Worm (Caenorhabditis elegans) whole organism, mixed stage, embryonic: ENCODE measurements around the gene T24A6.7.

Experiments used
- M03D4.4 ChIP-seq: sonication (generic microtip); optimal IDR thresholded peaks from 2 replicates; lab custom pipeline; 2017; ENCODE audit warnings: mild to moderate bottlenecking, missing genetic modification characterization, missing compliant biosample characterization
- bed-3 ChIP-seq: fragments of 200-800 bp; sonication (Bioruptor generic); optimal IDR thresholded peaks from 3 replicates; lab custom pipeline; 2018; ENCODE audit warnings: mild to moderate bottlenecking, missing genetic modification characterization, moderate library complexity, missing compliant biosample characterization
- ceh-39 ChIP-seq: fragments of 150-350 bp; optimal IDR thresholded peaks from 2 replicates; lab custom pipeline; 2014; ENCODE audit warnings: missing biosample characterization, missing genetic modification characterization
- ceh-43 ChIP-seq: fragments of 200-800 bp; sonication (Bioruptor generic); optimal IDR thresholded peaks from 2 replicates; lab custom pipeline; 2018; ENCODE audit warnings: mild to moderate bottlenecking, missing genetic modification characterization, moderate library complexity, missing compliant biosample characterization
- ceh-83 ChIP-seq: fragments of 200-800 bp; sonication (Bioruptor generic); optimal IDR thresholded peaks from 2 replicates; lab custom pipeline; 2018; ENCODE audit warnings: mild to moderate bottlenecking, missing genetic modification characterization, missing compliant biosample characterization
- ces-1 ChIP-seq: fragments of 150-350 bp; optimal IDR thresholded peaks from 2 replicates; lab custom pipeline; 2014; ENCODE audit warnings: missing biosample characterization, missing genetic modification reagents, missing genetic modification characterization
- cnd-1 ChIP-seq: fragments of 200-800 bp; sonication (Bioruptor generic); optimal IDR thresholded peaks from 2 replicates; lab custom pipeline; 2018; ENCODE audit warnings: mild to moderate bottlenecking, missing genetic modification characterization, missing compliant biosample characterization
- elt-1 ChIP-seq: sonication (generic microtip); optimal IDR thresholded peaks from 2 replicates; lab custom pipeline; 2017; ENCODE audit warnings: missing genetic modification characterization, mild to moderate bottlenecking, missing compliant biosample characterization, antibody characterized with exemption, moderate library complexity, borderline replicate concordance; ENCODE audit not compliant: insufficient read depth
- elt-3 ChIP-seq: fragments of 150-350 bp; optimal IDR thresholded peaks from 2 replicates; lab custom pipeline; 2014; ENCODE audit warnings: missing biosample characterization, missing genetic modification characterization
- flh-1 ChIP-seq: fragments of 200-800 bp; sonication (Bioruptor generic); optimal IDR thresholded peaks from 2 replicates; lab custom pipeline; 2018; ENCODE audit warnings: mild to moderate bottlenecking, missing genetic modification characterization, moderate library complexity, missing compliant biosample characterization
- ham-2 ChIP-seq: fragments of 200-800 bp; sonication (Bioruptor generic); optimal IDR thresholded peaks from 2 replicates; lab custom pipeline; 2018; ENCODE audit warnings: mild to moderate bottlenecking, missing genetic modification characterization, missing compliant biosample characterization
- hlh-1 ChIP-seq: fragments of 150-350 bp; optimal IDR thresholded peaks from 2 replicates; lab custom pipeline; 2014; ENCODE audit warnings: missing biosample characterization, missing genetic modification reagents, missing genetic modification characterization
- lin-13 ChIP-seq: fragments of 150-350 bp; optimal IDR thresholded peaks from 2 replicates; lab custom pipeline; 2014; ENCODE audit warnings: missing biosample characterization, missing genetic modification characterization
- mab-5 ChIP-seq: fragments of 150-350 bp; optimal IDR thresholded peaks from 2 replicates; lab custom pipeline; 2014; ENCODE audit warnings: missing biosample characterization, missing genetic modification characterization
- mep-1 ChIP-seq: fragments of 150-350 bp; optimal IDR thresholded peaks from 2 replicates; lab custom pipeline; 2017; ENCODE audit warnings: missing biosample characterization, missing genetic modification reagents, missing genetic modification characterization, inconsistent platforms
- mls-2 ChIP-seq: sonication (generic microtip); optimal IDR thresholded peaks from 2 replicates; lab custom pipeline; 2016; ENCODE audit warnings: mild to moderate bottlenecking, missing genetic modification characterization, moderate library complexity, missing compliant biosample characterization
- nhr-12 ChIP-seq: fragments of 150-350 bp; optimal IDR thresholded peaks from 2 replicates; lab custom pipeline; 2014; ENCODE audit warnings: missing biosample characterization, missing genetic modification characterization
- nhr-2 ChIP-seq: fragments of 150-350 bp; optimal IDR thresholded peaks from 2 replicates; lab custom pipeline; 2014; ENCODE audit warnings: missing biosample characterization, missing genetic modification characterization
- nhr-237 ChIP-seq: fragments of 150-350 bp; optimal IDR thresholded peaks from 2 replicates; lab custom pipeline; 2014; ENCODE audit warnings: missing biosample characterization, missing genetic modification characterization
- nhr-28 ChIP-seq: fragments of 150-350 bp; optimal IDR thresholded peaks from 2 replicates; lab custom pipeline; 2014; ENCODE audit warnings: missing biosample characterization, missing genetic modification characterization
- nhr-76 ChIP-seq: sonication (generic microtip); optimal IDR thresholded peaks from 2 replicates; lab custom pipeline; 2017; ENCODE audit warnings: missing biosample characterization, missing genetic modification characterization
- pha-4 ChIP-seq: fragments of 150-350 bp; optimal IDR thresholded peaks from 2 replicates; lab custom pipeline; 2018; ENCODE audit warnings: missing biosample characterization, missing genetic modification reagents, missing genetic modification characterization
- sem-2 ChIP-seq: fragments of 200-800 bp; sonication (Bioruptor generic); optimal IDR thresholded peaks from 2 replicates; lab custom pipeline; 2018; ENCODE audit warnings: mild to moderate bottlenecking, missing genetic modification characterization, missing compliant biosample characterization
- snpc-4 ChIP-seq: fragments of 150-350 bp; optimal IDR thresholded peaks from 2 replicates; lab custom pipeline; 2014; ENCODE audit warnings: missing biosample characterization, missing genetic modification characterization
- sptf-1 ChIP-seq: sonication (generic microtip); optimal IDR thresholded peaks from 2 replicates; lab custom pipeline; 2017; ENCODE audit warnings: mild to moderate bottlenecking, missing genetic modification characterization, moderate library complexity, missing compliant biosample characterization
- tbx-8 ChIP-seq: fragments of 200-800 bp; sonication (Bioruptor generic); optimal IDR thresholded peaks from 2 replicates; lab custom pipeline; 2018; ENCODE audit warnings: mild to moderate bottlenecking, missing genetic modification characterization, moderate library complexity, missing compliant biosample characterization
- unc-120 ChIP-seq: sonication (generic microtip); optimal IDR thresholded peaks from 2 replicates; lab custom pipeline; 2017; ENCODE audit warnings: missing genetic modification characterization, missing compliant biosample characterization; ENCODE audit not compliant: poor library complexity, severe bottlenecking
- unc-39 ChIP-seq: fragments of 150-350 bp; optimal IDR thresholded peaks from 2 replicates; lab custom pipeline; 2014; ENCODE audit warnings: missing biosample characterization, missing genetic modification characterization
- unc-62 ChIP-seq: fragments of 150-350 bp; optimal IDR thresholded peaks from 2 replicates; lab custom pipeline; 2014; ENCODE audit warnings: missing biosample characterization, missing genetic modification reagents, missing genetic modification characterization
- zip-8 ChIP-seq: fragments of 150-350 bp; optimal IDR thresholded peaks from 2 replicates; lab custom pipeline; 2014; ENCODE audit warnings: missing biosample characterization, missing genetic modification characterization
- ztf-11 ChIP-seq: fragments of 150-350 bp; optimal IDR thresholded peaks from 2 replicates; lab custom pipeline; 2014; ENCODE audit warnings: missing biosample characterization, missing genetic modification characterization

The T24A6.7 gene

DNA sequence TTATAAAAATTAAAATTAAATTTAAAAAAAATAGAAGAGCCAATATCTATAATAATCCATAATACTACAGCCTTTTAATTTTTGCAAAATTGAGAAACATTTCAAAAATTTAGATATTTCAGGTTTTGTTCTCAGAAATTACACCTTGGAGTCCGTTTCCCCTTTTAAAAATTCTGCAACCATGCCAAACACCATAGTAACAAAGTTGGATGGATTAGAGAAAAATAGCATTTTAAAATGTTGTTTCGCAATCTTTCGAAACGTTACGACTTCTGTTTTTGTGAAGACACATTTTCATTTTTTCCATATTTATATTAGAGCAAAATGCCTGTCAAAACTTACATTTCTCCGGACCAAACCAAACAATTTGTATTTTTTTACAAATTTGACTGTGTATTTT lies at the start of gene T24A6.7:
Gene T24A6.7 (plus strand): TSS at position 301 of the 400 bp plus-strand sequence.
- TF ChIP-seq elt-3 = no peak
- no peak for TF ChIP-seq snpc-4 (tag; lab: Kevin White, UChicago)
- no peak for TF ChIP-seq zip-8 (tag; lab: Kevin White, UChicago)

DNA sequence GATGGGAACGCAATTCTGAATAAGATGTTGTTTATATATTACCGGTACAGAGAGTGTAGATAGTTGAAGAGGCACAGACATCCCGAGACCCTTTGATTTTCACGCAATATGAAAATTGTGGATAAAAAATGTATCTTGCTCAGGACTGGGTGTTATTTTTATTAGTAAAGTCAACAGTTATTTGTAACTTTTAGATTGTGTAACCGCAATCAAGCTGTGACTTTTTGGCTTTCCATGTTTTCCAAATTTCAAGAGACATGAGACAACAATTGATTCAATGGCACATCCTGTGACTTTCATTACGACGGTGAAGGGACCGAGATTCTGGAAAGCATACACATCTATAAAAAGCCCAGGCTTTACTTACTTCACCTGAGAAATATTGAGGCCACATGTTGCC lies 48.8 kb upstream of the T24A6.7 start:
- TF ChIP-seq sptf-1 (tag; lab: Kevin White, UChicago) (no peak), nhr-76 (tag; lab: Kevin White, UChicago) (no peak)

DNA sequence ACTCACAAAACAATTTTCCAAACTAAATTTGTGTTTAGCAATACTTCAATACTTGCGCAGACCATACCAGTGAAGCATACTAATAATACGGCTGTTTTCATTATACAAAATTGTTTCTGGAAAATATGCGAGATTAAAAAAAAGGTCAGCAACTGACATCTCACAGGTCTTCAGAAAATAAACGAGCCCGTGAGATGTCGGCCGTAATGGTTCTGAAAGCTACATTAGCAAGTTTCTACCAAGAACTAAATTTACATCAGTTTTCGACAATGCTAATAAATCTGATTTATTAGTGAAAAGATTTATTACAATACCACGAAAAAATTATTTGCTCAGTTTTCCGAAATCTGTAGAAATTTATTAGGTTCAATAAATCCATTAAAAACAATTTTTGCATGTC lies 47.6 kb upstream of the T24A6.7 start, which contains the start of gene srbc-31:
Gene srbc-31 (minus strand): TSS at position 101 of the 400 bp plus-strand sequence.
- TF ChIP-seq mls-2 (tag; lab: Kevin White, UChicago) (no peak), ham-2 (no peak), M03D4.4 (no peak), hlh-1 (no peak)
- TF ChIP-seq, all 35 proteins: peak for 0

DNA sequence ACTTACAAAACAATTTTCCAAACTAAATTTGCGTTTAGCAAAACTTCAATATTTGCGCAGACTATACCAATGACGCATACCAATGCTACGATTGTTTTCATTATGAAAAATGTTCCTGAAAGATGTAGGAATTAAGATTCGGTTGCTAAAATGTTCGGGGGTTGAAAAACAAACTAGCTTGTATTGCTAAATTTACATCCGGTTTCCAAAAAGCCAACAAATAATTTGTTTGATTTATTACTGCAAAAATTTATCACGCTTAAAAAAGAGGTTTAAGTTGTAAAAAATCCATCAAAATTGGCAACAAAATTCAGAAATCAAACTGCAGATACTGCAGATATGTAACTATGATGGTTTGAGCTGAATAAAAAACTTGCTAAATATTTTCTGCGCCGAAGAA lies 44.7 kb upstream of the T24A6.7 start, which contains the start of gene srbc-30:
Gene srbc-30 (minus strand): TSS at position 101 of the 400 bp plus-strand sequence.
- TF ChIP-seq nhr-12 (no peak), unc-120 (tag; lab: Kevin White, UChicago) (no peak), mep-1 (tag; lab: Kevin White, UChicago) (no peak)
- TF ChIP-seq, all 35 proteins: peak for 0

DNA sequence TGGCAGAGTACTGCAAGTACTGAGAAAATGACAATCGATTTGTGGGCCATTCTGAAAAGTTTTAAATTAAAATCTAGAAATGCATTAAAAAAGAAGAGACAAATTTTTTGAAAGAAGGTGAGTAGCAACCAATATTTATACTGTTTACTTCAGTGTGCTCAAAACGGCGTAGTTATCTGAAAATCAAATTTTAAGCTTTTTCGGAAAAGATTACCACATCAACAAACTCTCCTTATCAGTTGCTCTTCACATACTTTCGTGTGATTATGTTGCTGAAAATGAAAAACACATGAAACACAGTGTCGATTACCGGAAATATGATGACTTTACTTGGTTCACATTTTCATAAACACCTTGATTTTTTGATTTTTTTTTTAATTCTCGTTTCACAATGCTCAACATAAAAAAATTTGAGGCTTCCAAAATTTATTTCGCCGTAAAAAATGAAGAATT lies 42.5 kb upstream of the T24A6.7 start, which contains the start of gene lys-7:
Gene lys-7 (minus strand): TSS at position 51 of the 453 bp plus-strand sequence.
- TF ChIP-seq elt-3 (no peak), snpc-4 (tag; lab: Kevin White, UChicago) (no peak), tbx-8 (no peak), zip-8 (tag; lab: Kevin White, UChicago) (no peak), nhr-237 (tag; lab: Kevin White, UChicago) (no peak), hlh-1 (no peak), nhr-2 (no peak), lin-13 (tag; lab: Kevin White, UChicago) (no peak)

DNA sequence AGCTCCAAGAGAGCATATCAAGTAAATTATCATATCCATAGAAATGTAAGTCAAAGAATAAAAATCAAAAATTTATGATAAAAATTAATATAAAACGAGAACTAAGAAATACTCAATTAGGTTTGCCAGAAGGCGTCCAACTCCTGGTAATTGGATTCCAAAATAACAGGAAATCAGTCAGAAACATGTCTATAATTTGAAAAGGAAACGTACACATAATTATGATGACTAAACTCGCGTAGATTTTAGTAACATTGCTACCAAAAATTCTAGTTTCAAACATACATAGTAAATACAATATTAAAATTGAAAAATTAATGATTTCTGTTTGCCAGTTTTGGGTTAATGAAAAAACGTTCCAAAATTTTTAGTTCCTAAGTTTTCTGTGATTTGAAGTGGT lies 40.4 kb upstream of the T24A6.7 start, which contains the start of gene srbc-33:
Gene srbc-33 (minus strand): TSS at position 101 of the 400 bp plus-strand sequence.
- TF ChIP-seq bed-3 (GFP tag; lab: Kevin White, UChicago) = no peak

DNA sequence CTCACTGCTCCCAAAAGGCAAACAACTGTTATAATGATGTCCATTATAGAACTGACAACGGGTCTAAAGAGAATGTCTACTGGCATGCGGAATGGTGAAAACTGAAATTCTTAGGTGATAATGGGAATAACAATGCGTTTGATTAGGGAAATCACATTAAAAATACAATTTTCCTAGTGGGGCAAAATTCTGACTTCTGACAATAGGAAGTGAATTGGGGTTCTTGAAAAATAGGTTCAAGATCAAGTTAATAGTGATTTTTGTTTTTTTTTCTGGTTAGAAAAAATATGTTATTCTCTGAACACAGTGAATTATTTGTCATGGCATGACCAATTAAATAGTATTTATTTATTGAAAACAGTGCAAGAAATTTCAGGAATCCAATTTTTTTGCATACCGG lies 38.2 kb upstream of the T24A6.7 start, which contains the start of gene srbc-32:
Gene srbc-32 (minus strand): TSS at position 101 of the 400 bp plus-strand sequence.
- no peak for TF ChIP-seq ham-2
- TF ChIP-seq sem-2 (GFP tag; lab: Kevin White, UChicago) = no peak
- TF ChIP-seq elt-3 = no peak
- TF ChIP-seq mls-2 (tag; lab: Kevin White, UChicago) = no peak
- TF ChIP-seq unc-62 = no peak
- no peak for TF ChIP-seq ceh-83
- no peak for TF ChIP-seq ztf-11 (tag; lab: Kevin White, UChicago)
- no peak for TF ChIP-seq nhr-237 (tag; lab: Kevin White, UChicago)
- TF ChIP-seq ceh-39 = no peak
- no peak for TF ChIP-seq ces-1 (GFP tag; lab: Kevin White, UChicago)
- TF ChIP-seq mab-5 (tag; lab: Kevin White, UChicago) = no peak
- no peak for TF ChIP-seq elt-1 (tag; lab: Kevin White, UChicago)
- no peak for TF ChIP-seq nhr-76 (tag; lab: Kevin White, UChicago)
- no peak for TF ChIP-seq pha-4 (tag; lab: Kevin White, UChicago)
- no peak for TF ChIP-seq bed-3 (GFP tag; lab: Kevin White, UChicago)
- TF ChIP-seq cnd-1 (tag; lab: Kevin White, UChicago) = no peak

DNA sequence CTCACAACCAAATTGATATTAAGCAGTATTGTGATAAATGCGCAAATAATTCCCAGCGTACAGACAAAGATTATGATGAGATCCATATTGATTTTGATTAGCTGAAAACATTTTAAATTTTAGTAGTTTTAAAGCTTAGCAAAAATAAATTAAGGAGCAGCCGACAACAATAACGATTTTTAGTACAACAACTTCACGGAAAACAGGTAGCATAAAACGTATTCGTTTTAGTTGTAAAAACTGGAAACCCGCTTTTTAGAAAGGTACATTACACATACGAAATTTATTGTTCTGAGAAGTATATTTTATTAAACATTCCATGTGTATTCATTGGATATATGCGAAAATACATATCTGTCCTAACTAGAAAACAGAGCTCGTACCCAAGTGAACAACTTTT lies 34.6 kb upstream of the T24A6.7 start, which contains the start of gene srbc-36:
Gene srbc-36 (minus strand): TSS at position 101 of the 400 bp plus-strand sequence.
- no peak for TF ChIP-seq nhr-28 (tag; lab: Kevin White, UChicago)
- no peak for TF ChIP-seq lin-13 (tag; lab: Kevin White, UChicago)
- no peak for TF ChIP-seq ceh-39
- no peak for TF ChIP-seq unc-62
- TF ChIP-seq ceh-43 (GFP tag; lab: Kevin White, UChicago) = no peak
- no peak for TF ChIP-seq zip-8 (tag; lab: Kevin White, UChicago)
- no peak for TF ChIP-seq ces-1 (GFP tag; lab: Kevin White, UChicago)
- TF ChIP-seq bed-3 (GFP tag; lab: Kevin White, UChicago) = no peak
- no peak for TF ChIP-seq nhr-12
- TF ChIP-seq unc-39 (tag; lab: Kevin White, UChicago) = no peak
- no peak for TF ChIP-seq hlh-1
- TF ChIP-seq nhr-237 (tag; lab: Kevin White, UChicago) = no peak
- no peak for TF ChIP-seq M03D4.4
- no peak for TF ChIP-seq flh-1 (GFP tag; lab: Kevin White, UChicago)
